Worm (Caenorhabditis elegans): ENCODE measurements around the gene T09A5.15.

T09A5.15 gene

ce11 chrII:7860221-7860928 is 2.6 kb downstream of the T09A5.15 start, which contains the start of gene lin-5 (continued):
- TF ChIP-seq hmg-1.2 (GFP tag; IDR thresholded peaks at IDR 0.05) (peak; percentile 67), die-1 (tag; optimal IDR thresholded peaks at IDR 0.05) (no peak), ztf-26 (tag; optimal IDR thresholded peaks at IDR 0.05) (no peak), sdz-38 (tag; optimal IDR thresholded peaks at IDR 0.05) (no peak), chd-7 (tag; optimal IDR thresholded peaks at IDR 0.05) (no peak), hrde-1 (tag; optimal IDR thresholded peaks at IDR 0.05; ENCODE audit: borderline replicate concordance) (peak; percentile 8), sptf-2 (GFP tag; optimal IDR thresholded peaks at IDR 0.05) (no peak), pha-4 (tag; optimal IDR thresholded peaks at IDR 0.05) (no peak), ztf-22 (GFP tag; optimal IDR thresholded peaks at IDR 0.05) (no peak), aptf-3 (GFP tag; IDR thresholded peaks at IDR 0.05) (no peak), ceh-79 (tag; optimal IDR thresholded peaks at IDR 0.05) (no peak), nhr-90 (tag; optimal IDR thresholded peaks at IDR 0.05) (no peak), repo-1 (tag; optimal IDR thresholded peaks at IDR 0.05) (no peak), nfya-1 (tag; optimal IDR thresholded peaks at IDR 0.05; ENCODE audit: borderline replicate concordance, insufficient read depth) (no peak), F39B2.1 (GFP tag; IDR thresholded peaks at IDR 0.05) (no peak), madf-10 (tag; optimal IDR thresholded peaks at IDR 0.05) (no peak), ceh-40 (GFP tag; IDR thresholded peaks at IDR 0.05) (no peak), ZK185.1 (tag; optimal IDR thresholded peaks at IDR 0.05; ENCODE audit: poor library complexity, severe bottlenecking) (no peak), Y67H2A.10 (GFP tag; conservative IDR thresholded peaks at IDR 0.05) (no peak), B0261.1 (tag; optimal IDR thresholded peaks at IDR 0.05) (no peak), lin-26 (GFP tag; IDR thresholded peaks at IDR 0.05) (no peak), ets-4 (GFP tag; optimal IDR thresholded peaks at IDR 0.05) (no peak), tbx-9 (tag; optimal IDR thresholded peaks at IDR 0.05; ENCODE audit: borderline replicate concordance) (no peak), rcor-1 (GFP tag; IDR thresholded peaks at IDR 0.05) (peak; percentile 74), ceh-100 (GFP tag; IDR thresholded peaks at IDR 0.05) (no peak), tbp1 (GFP tag; optimal IDR thresholded peaks at IDR 0.05) (peak; percentile 35), madf-8 (GFP tag; conservative IDR thresholded peaks at IDR 0.05) (peak; percentile 95), snpc-4 (GFP tag; optimal IDR thresholded peaks at IDR 0.05) (no peak), snpc-4 (tag; optimal IDR thresholded peaks at IDR 0.05) (peak in 2 of 4 experiments; percentile 14 to 43), ztf-28 (GFP tag; IDR thresholded peaks at IDR 0.05) (no peak), pbrm-1 (GFP tag; IDR thresholded peaks at IDR 0.05) (no peak), C17E4.6 (GFP tag; IDR thresholded peaks at IDR 0.05) (no peak), T07F8.4 (tag; optimal IDR thresholded peaks at IDR 0.05) (no peak), C06A6.2 (GFP tag; conservative IDR thresholded peaks at IDR 0.05) (no peak), atf-7 (tag; optimal IDR thresholded peaks at IDR 0.05) (no peak), hlh-12 (tag; optimal IDR thresholded peaks at IDR 0.05) (no peak), gei-17 (GFP tag; optimal IDR thresholded peaks at IDR 0.05) (no peak), ceh-91 (GFP tag; IDR thresholded peaks at IDR 0.05) (peak; percentile 91), dox-1 (GFP tag; IDR thresholded peaks at IDR 0.05) (peak; percentile 76), nhr-120 (GFP tag; IDR thresholded peaks at IDR 0.05) (no peak), F23B12.7 (tag; optimal IDR thresholded peaks at IDR 0.05; ENCODE audit: insufficient read depth) (no peak), K11D2.4 (GFP tag; IDR thresholded peaks at IDR 0.05) (no peak), ztf-18 (tag; optimal IDR thresholded peaks at IDR 0.05) (peak; percentile 1), cebp-2 (GFP tag; IDR thresholded peaks at IDR 0.05) (no peak), mcd-1 (GFP tag; IDR thresholded peaks at IDR 0.05) (peak; percentile 36; the same call in 1 of the 2 replicates), madf-3 (GFP tag; IDR thresholded peaks at IDR 0.05) (0 out of 2 replicates have a peak, but pooled peaks have one; percentile 48), F52B5.7 (tag; optimal IDR thresholded peaks at IDR 0.05) (no peak), ama-1 (optimal IDR thresholded peaks at IDR 0.05) (no peak), ama-1 (GFP tag; optimal IDR thresholded peaks at IDR 0.05) (no peak)
